Fruit fly (Drosophila melanogaster): Measurements from ENCODE around the gene Patsas.

Patsas gene

DNA sequence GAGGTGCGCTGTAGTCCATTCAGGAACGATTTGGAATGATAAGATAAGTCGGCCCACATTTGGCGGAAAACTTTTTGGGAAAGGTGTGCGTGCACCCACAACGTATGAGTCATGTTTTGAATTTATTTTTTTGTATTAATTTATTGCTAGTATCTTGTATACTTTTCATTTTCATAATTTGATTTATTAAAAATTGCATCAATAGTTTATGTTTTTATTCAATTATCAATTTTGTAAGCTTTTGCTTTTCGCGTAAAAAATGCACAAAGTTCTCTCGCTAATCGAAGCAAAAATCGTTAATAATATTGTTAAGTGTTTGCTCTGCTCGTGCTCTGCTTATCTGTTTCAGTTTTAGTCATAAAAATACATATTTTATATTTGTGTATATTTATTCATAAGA, 4.0 kb upstream of the Patsas start:
- no peak for TF ChIP-seq Myc (optimal IDR thresholded peaks at IDR 0.05)
- TF ChIP-seq h (optimal IDR thresholded peaks at IDR 0.05): no peak
- no peak for TF ChIP-seq psq (optimal IDR thresholded peaks at IDR 0.05)

dm6 chr2L:12097698-12098097, 5.4 kb downstream of the Patsas start, which contains the start of gene Ced-12:
Gene Ced-12, plus strand, starts transcription at chr2L:12097838.
- TF ChIP-seq ttk (optimal IDR thresholded peaks at IDR 0.05) (no peak), insv (optimal IDR thresholded peaks at IDR 0.05) (no peak), Myc (optimal IDR thresholded peaks at IDR 0.05) (no peak), psq (optimal IDR thresholded peaks at IDR 0.05) (no peak), Sin3A (optimal IDR thresholded peaks at IDR 0.05) (no peak), h (optimal IDR thresholded peaks at IDR 0.05) (no peak)

DNA sequence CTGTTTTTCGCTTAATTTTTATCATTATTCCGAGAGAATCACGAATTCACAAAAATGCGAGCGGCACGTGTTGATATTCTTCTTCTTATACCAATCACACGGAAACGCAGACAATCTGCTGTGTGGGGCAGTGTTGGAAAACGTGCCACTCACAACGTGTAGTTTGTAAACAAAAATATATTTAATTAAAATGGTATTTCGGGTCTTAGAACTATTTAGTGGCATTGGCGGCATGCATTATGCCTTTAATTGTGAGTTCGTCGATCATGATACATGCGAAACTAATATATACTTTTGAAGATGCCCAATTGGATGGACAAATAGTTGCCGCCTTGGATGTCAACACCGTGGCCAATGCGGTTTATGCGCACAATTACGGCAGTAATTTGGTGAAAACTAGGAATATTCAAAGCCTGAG, 6.7 kb downstream of the Patsas start, which contains the start of the genes CG6712 and Mt2:
Gene CG6712, minus strand, starts transcription at position 116 of the 418 bp plus-strand sequence.
Gene Mt2, plus strand, starts transcription at position 130 of the 418 bp plus-strand sequence.
- TF ChIP-seq ttk (optimal IDR thresholded peaks at IDR 0.05): no peak
- TF ChIP-seq insv (optimal IDR thresholded peaks at IDR 0.05): no peak
- TF ChIP-seq Sin3A (optimal IDR thresholded peaks at IDR 0.05): no peak
- TF ChIP-seq h (optimal IDR thresholded peaks at IDR 0.05): no peak
- TF ChIP-seq psq (optimal IDR thresholded peaks at IDR 0.05): no peak
- no peak for TF ChIP-seq Myc (optimal IDR thresholded peaks at IDR 0.05)

DNA sequence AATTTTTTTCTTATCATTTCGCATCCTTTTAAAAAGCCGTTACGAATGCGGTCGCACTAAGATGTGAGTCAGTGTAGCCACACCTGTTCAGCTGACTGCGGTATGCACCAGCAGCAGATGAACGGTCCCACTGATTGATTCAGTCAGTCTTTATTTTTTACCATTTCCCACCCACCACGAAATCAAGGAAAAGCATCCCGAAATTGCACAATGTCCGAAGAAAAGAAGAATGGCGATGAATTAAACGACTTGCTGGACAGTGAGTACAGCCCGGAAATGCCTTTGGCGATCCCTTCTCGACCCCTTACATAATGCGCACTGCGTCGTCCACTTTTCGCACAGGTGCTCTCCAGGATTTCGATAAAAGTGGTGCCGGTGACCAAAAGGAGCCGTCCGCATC, 9.4 kb downstream of the Patsas start:
- TF ChIP-seq Sin3A (optimal IDR thresholded peaks at IDR 0.05): no peak
- no peak for TF ChIP-seq psq (optimal IDR thresholded peaks at IDR 0.05)
- no peak for TF ChIP-seq h (optimal IDR thresholded peaks at IDR 0.05)
- TF ChIP-seq ttk (optimal IDR thresholded peaks at IDR 0.05): no peak
- no peak for TF ChIP-seq insv (optimal IDR thresholded peaks at IDR 0.05)
- TF ChIP-seq Myc (optimal IDR thresholded peaks at IDR 0.05): no peak

dm6 chr2L:12092719-12093118, 10.4 kb downstream of the Patsas start:
- no peak for TF ChIP-seq ttk (optimal IDR thresholded peaks at IDR 0.05)
- TF ChIP-seq insv (optimal IDR thresholded peaks at IDR 0.05): no peak
- TF ChIP-seq h (optimal IDR thresholded peaks at IDR 0.05): no peak
- no peak for TF ChIP-seq psq (optimal IDR thresholded peaks at IDR 0.05)
- TF ChIP-seq Sin3A (optimal IDR thresholded peaks at IDR 0.05): no peak
- no peak for TF ChIP-seq Myc (optimal IDR thresholded peaks at IDR 0.05)

DNA sequence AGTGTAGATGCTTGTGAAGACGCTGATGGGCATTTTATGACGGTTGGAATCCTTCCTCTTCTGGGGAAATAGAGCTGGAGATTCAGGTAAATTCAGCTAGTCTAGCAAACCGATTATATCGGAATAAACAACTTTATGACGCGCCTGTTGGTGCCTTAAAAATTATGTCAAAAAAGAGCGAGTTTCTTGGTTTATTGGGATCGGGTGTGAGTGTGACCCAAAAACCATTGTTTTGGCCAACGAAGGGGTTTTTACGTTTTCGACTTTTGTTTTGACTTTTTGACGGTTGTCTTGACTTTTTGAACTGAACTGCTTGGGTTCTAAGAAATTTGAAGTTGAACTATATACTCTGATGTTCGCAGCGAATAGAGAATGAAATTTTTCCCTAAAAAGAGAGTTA, 11.0 kb downstream of the Patsas start:
- TF ChIP-seq h (optimal IDR thresholded peaks at IDR 0.05) (no peak), Myc (optimal IDR thresholded peaks at IDR 0.05) (no peak), psq (optimal IDR thresholded peaks at IDR 0.05) (no peak), Sin3A (optimal IDR thresholded peaks at IDR 0.05) (no peak), insv (optimal IDR thresholded peaks at IDR 0.05) (no peak), ttk (optimal IDR thresholded peaks at IDR 0.05) (no peak)

dm6 chr2L:12091522-12091921, 11.6 kb downstream of the Patsas start, which contains the start of gene Pex19:
Gene Pex19, plus strand, starts transcription at chr2L:12091822.
- TF ChIP-seq ttk (optimal IDR thresholded peaks at IDR 0.05) (no peak), Myc (optimal IDR thresholded peaks at IDR 0.05) (no peak), Sin3A (optimal IDR thresholded peaks at IDR 0.05) (no peak), h (optimal IDR thresholded peaks at IDR 0.05) (no peak), insv (optimal IDR thresholded peaks at IDR 0.05) (no peak), psq (optimal IDR thresholded peaks at IDR 0.05) (no peak)

DNA sequence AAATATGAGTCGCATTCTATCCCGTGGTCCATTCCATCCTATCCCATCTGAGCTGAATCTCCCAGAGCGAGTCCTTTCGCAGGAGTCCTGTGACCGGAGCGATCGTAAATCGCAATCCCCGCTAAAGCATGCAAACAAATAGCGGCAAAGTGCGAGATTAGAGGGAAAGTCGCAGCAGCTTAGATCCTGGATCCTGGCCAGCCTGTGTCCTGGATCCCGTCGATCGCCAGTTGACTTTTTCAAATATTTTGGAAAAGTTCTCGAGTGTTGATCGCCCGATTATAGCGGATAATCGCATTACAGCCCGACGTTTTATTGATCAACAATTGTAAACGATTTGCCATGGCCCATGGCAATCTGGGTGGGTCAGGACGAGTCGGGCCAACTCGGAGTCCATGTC, 13.9 kb downstream of the Patsas start:
- TF ChIP-seq h (optimal IDR thresholded peaks at IDR 0.05) (no peak), psq (optimal IDR thresholded peaks at IDR 0.05) (no peak)

- TF ChIP-seq psq (optimal IDR thresholded peaks at IDR 0.05) (no peak), h (optimal IDR thresholded peaks at IDR 0.05) (no peak), Sin3A (optimal IDR thresholded peaks at IDR 0.05) (no peak), ttk (optimal IDR thresholded peaks at IDR 0.05) (no peak), insv (optimal IDR thresholded peaks at IDR 0.05) (no peak), Myc (optimal IDR thresholded peaks at IDR 0.05) (no peak)
Observed at dm6 chr2L:12087442-12087841, 15.6 kb downstream of the Patsas start.

DNA sequence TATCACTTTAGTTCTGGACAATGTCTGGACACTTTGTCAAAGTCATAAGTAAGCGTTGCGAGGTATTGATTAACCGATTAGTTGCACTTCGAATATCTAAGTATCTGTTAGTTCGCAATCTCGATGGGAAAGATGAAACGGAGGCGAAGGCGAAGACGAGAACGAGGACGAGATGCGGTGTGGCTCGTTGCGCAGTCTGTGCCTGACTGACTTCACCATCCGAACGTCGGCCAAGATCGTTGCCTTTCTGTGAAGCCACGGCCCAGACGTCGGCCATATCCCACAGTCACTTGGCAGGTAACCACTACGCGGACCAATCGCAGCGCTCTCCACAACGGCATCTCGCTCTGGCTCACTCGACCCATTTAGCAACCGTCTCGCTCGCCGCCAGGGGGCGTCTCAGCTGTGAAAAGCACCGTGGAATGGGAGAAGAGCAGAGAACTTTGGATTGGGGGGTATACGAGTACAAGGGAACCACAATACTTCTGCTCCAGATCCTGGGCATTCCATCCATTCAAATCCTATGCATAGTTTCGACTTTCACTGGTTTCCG, 17.4 kb downstream of the Patsas start, which contains the start of gene prd:
Gene prd, minus strand, starts transcription at position 209 of the 553 bp plus-strand sequence.
- TF ChIP-seq Myc (optimal IDR thresholded peaks at IDR 0.05): no peak
- no peak for TF ChIP-seq ttk (optimal IDR thresholded peaks at IDR 0.05)
- no peak for TF ChIP-seq h (optimal IDR thresholded peaks at IDR 0.05)
- no peak for TF ChIP-seq insv (optimal IDR thresholded peaks at IDR 0.05)
- TF ChIP-seq Sin3A (optimal IDR thresholded peaks at IDR 0.05): no peak
- no peak for TF ChIP-seq psq (optimal IDR thresholded peaks at IDR 0.05)

dm6 chr2L:12085010-12085409, 18.1 kb downstream of the Patsas start:
- TF ChIP-seq Myc (optimal IDR thresholded peaks at IDR 0.05) (no peak), h (optimal IDR thresholded peaks at IDR 0.05) (no peak), ttk (optimal IDR thresholded peaks at IDR 0.05) (no peak), psq (optimal IDR thresholded peaks at IDR 0.05) (no peak), insv (optimal IDR thresholded peaks at IDR 0.05) (no peak), Sin3A (optimal IDR thresholded peaks at IDR 0.05) (no peak)

dm6 chr2L:12081118-12081665, 21.9 kb downstream of the Patsas start:
- TF ChIP-seq Sin3A (optimal IDR thresholded peaks at IDR 0.05) (no peak), insv (optimal IDR thresholded peaks at IDR 0.05) (no peak), ttk (optimal IDR thresholded peaks at IDR 0.05) (no peak), Myc (optimal IDR thresholded peaks at IDR 0.05) (no peak), psq (optimal IDR thresholded peaks at IDR 0.05) (no peak), h (optimal IDR thresholded peaks at IDR 0.05) (no peak)
